Fruit fly (Drosophila melanogaster) S2 (cell line): ENCODE data around the gene CG4151.

Experiments
- CG8478 ChIP-seq: fragments of >200 bp; optimal IDR thresholded peaks from 2 replicates; lab custom pipeline; 2018
- CTCF ChIP-seq, 2 experiments: fragments of >200 bp; optimal IDR thresholded peaks; 2 replicates each; lab custom pipeline; 2018

dm6 chrX:5516783-5517571, 15.7 kb downstream of the CG4151 start:
- TF ChIP-seq CG8478 (lab: Kevin White, UChicago) (no peak), CTCF (optimal IDR thresholded peaks at IDR 0.05; lab: Kevin White, UChicago) (no peak)
